Worm (Caenorhabditis elegans) whole organism, mixed stage, embryonic: ENCODE data around the gene col-116.
"Not testable (repeated sequence)": the region's sequence is repeated elsewhere in the genome, so short reads cannot be mapped to it uniquely, and the experiment has no call there.

Experiments
- M03D4.4 ChIP-seq: sonication (generic microtip); optimal IDR thresholded peaks from 2 replicates; lab custom pipeline; 2017; ENCODE audit warnings: mild to moderate bottlenecking, missing genetic modification characterization, missing compliant biosample characterization
- ceh-39 ChIP-seq: fragments of 150-350 bp; optimal IDR thresholded peaks from 2 replicates; lab custom pipeline; 2014; ENCODE audit warnings: missing biosample characterization, missing genetic modification characterization
- ceh-43 ChIP-seq: fragments of 200-800 bp; sonication (Bioruptor generic); optimal IDR thresholded peaks from 2 replicates; lab custom pipeline; 2018; ENCODE audit warnings: mild to moderate bottlenecking, missing genetic modification characterization, moderate library complexity, missing compliant biosample characterization
- ceh-83 ChIP-seq: fragments of 200-800 bp; sonication (Bioruptor generic); optimal IDR thresholded peaks from 2 replicates; lab custom pipeline; 2018; ENCODE audit warnings: mild to moderate bottlenecking, missing genetic modification characterization, missing compliant biosample characterization
- ces-1 ChIP-seq: fragments of 150-350 bp; optimal IDR thresholded peaks from 2 replicates; lab custom pipeline; 2014; ENCODE audit warnings: missing biosample characterization, missing genetic modification reagents, missing genetic modification characterization
- drap-1 ChIP-seq: fragments of 200-800 bp; sonication (Bioruptor generic); optimal IDR thresholded peaks from 3 replicates; lab custom pipeline; 2018; ENCODE audit warnings: mild to moderate bottlenecking, missing genetic modification characterization, missing compliant biosample characterization
- elt-1 ChIP-seq: sonication (generic microtip); optimal IDR thresholded peaks from 2 replicates; lab custom pipeline; 2017; ENCODE audit warnings: missing genetic modification characterization, mild to moderate bottlenecking, missing compliant biosample characterization, antibody characterized with exemption, moderate library complexity, borderline replicate concordance; ENCODE audit not compliant: insufficient read depth
- elt-3 ChIP-seq: fragments of 150-350 bp; optimal IDR thresholded peaks from 2 replicates; lab custom pipeline; 2014; ENCODE audit warnings: missing biosample characterization, missing genetic modification characterization
- ham-2 ChIP-seq: fragments of 200-800 bp; sonication (Bioruptor generic); optimal IDR thresholded peaks from 2 replicates; lab custom pipeline; 2018; ENCODE audit warnings: mild to moderate bottlenecking, missing genetic modification characterization, missing compliant biosample characterization
- hlh-1 ChIP-seq: fragments of 150-350 bp; optimal IDR thresholded peaks from 2 replicates; lab custom pipeline; 2014; ENCODE audit warnings: missing biosample characterization, missing genetic modification reagents, missing genetic modification characterization
- lin-13 ChIP-seq: fragments of 150-350 bp; optimal IDR thresholded peaks from 2 replicates; lab custom pipeline; 2014; ENCODE audit warnings: missing biosample characterization, missing genetic modification characterization
- lin-32 ChIP-seq: fragments of 200-800 bp; sonication (Bioruptor generic); optimal IDR thresholded peaks from 2 replicates; lab custom pipeline; 2018; ENCODE audit warnings: mild to moderate bottlenecking, missing genetic modification characterization, missing compliant biosample characterization
- lsy-2 ChIP-seq: fragments of 150-350 bp; optimal IDR thresholded peaks from 2 replicates; lab custom pipeline; 2014; ENCODE audit warnings: missing biosample characterization, missing genetic modification characterization
- mab-5 ChIP-seq: fragments of 150-350 bp; optimal IDR thresholded peaks from 2 replicates; lab custom pipeline; 2014; ENCODE audit warnings: missing biosample characterization, missing genetic modification characterization
- mep-1 ChIP-seq: fragments of 150-350 bp; optimal IDR thresholded peaks from 2 replicates; lab custom pipeline; 2017; ENCODE audit warnings: missing biosample characterization, missing genetic modification reagents, missing genetic modification characterization, inconsistent platforms
- nhr-12 ChIP-seq: fragments of 150-350 bp; optimal IDR thresholded peaks from 2 replicates; lab custom pipeline; 2014; ENCODE audit warnings: missing biosample characterization, missing genetic modification characterization
- nhr-2 ChIP-seq: fragments of 150-350 bp; optimal IDR thresholded peaks from 2 replicates; lab custom pipeline; 2014; ENCODE audit warnings: missing biosample characterization, missing genetic modification characterization
- nhr-237 ChIP-seq: fragments of 150-350 bp; optimal IDR thresholded peaks from 2 replicates; lab custom pipeline; 2014; ENCODE audit warnings: missing biosample characterization, missing genetic modification characterization
- nhr-76 ChIP-seq: sonication (generic microtip); optimal IDR thresholded peaks from 2 replicates; lab custom pipeline; 2017; ENCODE audit warnings: missing biosample characterization, missing genetic modification characterization
- pha-4 ChIP-seq: fragments of 150-350 bp; optimal IDR thresholded peaks from 2 replicates; lab custom pipeline; 2018; ENCODE audit warnings: missing biosample characterization, missing genetic modification reagents, missing genetic modification characterization
- sem-2 ChIP-seq: fragments of 200-800 bp; sonication (Bioruptor generic); optimal IDR thresholded peaks from 2 replicates; lab custom pipeline; 2018; ENCODE audit warnings: mild to moderate bottlenecking, missing genetic modification characterization, missing compliant biosample characterization
- snpc-4 ChIP-seq: fragments of 150-350 bp; optimal IDR thresholded peaks from 2 replicates; lab custom pipeline; 2014; ENCODE audit warnings: missing biosample characterization, missing genetic modification characterization
- sptf-1 ChIP-seq: sonication (generic microtip); optimal IDR thresholded peaks from 2 replicates; lab custom pipeline; 2017; ENCODE audit warnings: mild to moderate bottlenecking, missing genetic modification characterization, moderate library complexity, missing compliant biosample characterization
- unc-120 ChIP-seq: sonication (generic microtip); optimal IDR thresholded peaks from 2 replicates; lab custom pipeline; 2017; ENCODE audit warnings: missing genetic modification characterization, missing compliant biosample characterization; ENCODE audit not compliant: poor library complexity, severe bottlenecking
- unc-39 ChIP-seq: fragments of 150-350 bp; optimal IDR thresholded peaks from 2 replicates; lab custom pipeline; 2014; ENCODE audit warnings: missing biosample characterization, missing genetic modification characterization
- unc-62 ChIP-seq: fragments of 150-350 bp; optimal IDR thresholded peaks from 2 replicates; lab custom pipeline; 2014; ENCODE audit warnings: missing biosample characterization, missing genetic modification reagents, missing genetic modification characterization
- zip-8 ChIP-seq: fragments of 150-350 bp; optimal IDR thresholded peaks from 2 replicates; lab custom pipeline; 2014; ENCODE audit warnings: missing biosample characterization, missing genetic modification characterization
- ztf-11 ChIP-seq: fragments of 150-350 bp; optimal IDR thresholded peaks from 2 replicates; lab custom pipeline; 2014; ENCODE audit warnings: missing biosample characterization, missing genetic modification characterization

col-116 gene

ce11 chrIV:8342385-8342784 is 13.3 kb upstream of the col-116 start, which contains the start of gene lgc-5:
Gene lgc-5, plus strand, starts transcription at chrIV:8342685.
- no peak for TF ChIP-seq nhr-2 (tag; lab: Kevin White, UChicago)
- no peak for TF ChIP-seq lsy-2 (tag; lab: Kevin White, UChicago)
- no peak for TF ChIP-seq hlh-1 (tag; lab: Kevin White, UChicago)
- no peak for TF ChIP-seq nhr-237 (tag; lab: Kevin White, UChicago)

ce11 chrIV:8345518-8345917 is 10.2 kb upstream of the col-116 start, which contains the start of gene F17E9.5:
Gene F17E9.5, plus strand, starts transcription at chrIV:8345818.
- TF ChIP-seq sptf-1 (tag; lab: Kevin White, UChicago) (no peak), ceh-39 (tag; lab: Kevin White, UChicago) (no peak), M03D4.4 (tag; lab: Kevin White, UChicago) (no peak), lsy-2 (tag; lab: Kevin White, UChicago) (no peak), pha-4 (tag; lab: Kevin White, UChicago) (no peak), unc-120 (no peak), snpc-4 (tag; lab: Kevin White, UChicago) (no peak)

ce11 chrIV:8347051-8347450 is 8.7 kb upstream of the col-116 start, which contains the start of the genes F17E9.18 and F17E9.15:
Gene F17E9.18, minus strand, starts transcription at chrIV:8347151.
Gene F17E9.15, plus strand, starts transcription at chrIV:8347418.
- TF ChIP-seq unc-62 (GFP tag; lab: Kevin White, UChicago) = no peak
- no peak for TF ChIP-seq unc-120
- TF ChIP-seq ceh-43 (GFP tag; lab: Kevin White, UChicago) = no peak
- TF ChIP-seq elt-1 (tag; lab: Kevin White, UChicago) = no peak
- TF ChIP-seq lsy-2 (tag; lab: Kevin White, UChicago) = no peak
- TF ChIP-seq nhr-76 (tag; lab: Kevin White, UChicago) = no peak
- TF ChIP-seq snpc-4 (tag; lab: Kevin White, UChicago) = no peak
- no peak for TF ChIP-seq drap-1 (GFP tag; lab: Kevin White, UChicago)
- no peak for TF ChIP-seq ceh-83

ce11 chrIV:8348073-8348472 is 7.6 kb upstream of the col-116 start, which contains the start of gene F17E9.4:
Gene F17E9.4, plus strand, starts transcription at chrIV:8348373.
- TF ChIP-seq zip-8 (tag; lab: Kevin White, UChicago) (no peak), elt-3 (tag; lab: Kevin White, UChicago) (no peak), sem-2 (GFP tag; lab: Kevin White, UChicago) (no peak), unc-62 (GFP tag; lab: Kevin White, UChicago) (no peak)

ce11 chrIV:8352036-8352435 is 3.7 kb upstream of the col-116 start, which contains the start of gene F17E9.16:
Gene F17E9.16, plus strand, starts transcription at chrIV:8352336.
- TF ChIP-seq sptf-1 (tag; lab: Kevin White, UChicago); ceh-43 (GFP tag; lab: Kevin White, UChicago); ceh-39 (tag; lab: Kevin White, UChicago): not testable (repeated sequence)
- TF ChIP-seq, all 35 proteins: peak for 0; not testable (repeated sequence) for 35

ce11 chrIV:8354572-8354971 is 1.1 kb upstream of the col-116 start, which contains the start of gene F17E9.3:
Gene F17E9.3, plus strand, starts transcription at chrIV:8354872.
- TF ChIP-seq sptf-1 (tag; lab: Kevin White, UChicago) (no peak), lin-13 (no peak), elt-1 (tag; lab: Kevin White, UChicago) (no peak), ces-1 (GFP tag; lab: Kevin White, UChicago) (no peak), mab-5 (tag; lab: Kevin White, UChicago) (no peak), hlh-1 (tag; lab: Kevin White, UChicago) (no peak), unc-39 (tag; lab: Kevin White, UChicago) (no peak), ztf-11 (tag; lab: Kevin White, UChicago) (no peak), nhr-12 (tag; lab: Kevin White, UChicago) (no peak), ham-2 (GFP tag; lab: Kevin White, UChicago) (no peak), mep-1 (tag; lab: Kevin White, UChicago) (no peak), pha-4 (tag; lab: Kevin White, UChicago) (no peak), lin-32 (GFP tag; lab: Kevin White, UChicago) (no peak), snpc-4 (tag; lab: Kevin White, UChicago) (no peak), elt-3 (tag; lab: Kevin White, UChicago) (no peak), sem-2 (GFP tag; lab: Kevin White, UChicago) (no peak), zip-8 (tag; lab: Kevin White, UChicago) (no peak), ceh-83 (no peak)
